Worm (Caenorhabditis elegans): ENCODE data around the gene F16H6.3.

DNA sequence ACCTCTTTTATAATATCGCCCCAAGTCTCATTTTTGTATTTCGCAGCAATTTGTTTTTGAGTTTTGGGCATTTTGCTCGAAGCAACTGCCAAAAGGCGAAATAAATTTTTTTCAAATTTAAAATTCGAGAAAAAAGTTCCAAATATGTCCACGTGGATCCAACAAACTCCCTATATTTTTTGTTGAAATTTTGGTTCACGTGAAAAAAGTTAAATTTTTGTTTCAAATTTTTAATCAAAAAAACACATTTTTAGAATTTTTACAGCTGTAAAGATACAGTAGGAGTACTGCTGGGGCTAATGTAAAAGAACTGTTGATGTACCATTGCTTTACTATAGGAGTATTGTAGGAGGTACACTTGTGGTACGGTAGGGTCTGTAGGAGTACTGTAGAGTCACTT lies 27.9 kb upstream of the F16H6.3 start, which contains the start of gene C14A6.6:
- no peak for TF ChIP-seq unc-62 (GFP tag; optimal IDR thresholded peaks at IDR 0.05)
- no peak for TF ChIP-seq nhr-12 (tag; optimal IDR thresholded peaks at IDR 0.05)
- TF ChIP-seq hlh-1 (tag; optimal IDR thresholded peaks at IDR 0.05) = no peak
- TF ChIP-seq blmp-1 (tag; optimal IDR thresholded peaks at IDR 0.05) = no peak
- TF ChIP-seq ztf-11 (tag; optimal IDR thresholded peaks at IDR 0.05) = no peak
- TF ChIP-seq mep-1 (tag; optimal IDR thresholded peaks at IDR 0.05) = no peak
- TF ChIP-seq nhr-28 (tag; optimal IDR thresholded peaks at IDR 0.05) = no peak
- no peak for TF ChIP-seq ceh-83 (GFP tag; optimal IDR thresholded peaks at IDR 0.05)
- no peak for TF ChIP-seq ham-2 (GFP tag; optimal IDR thresholded peaks at IDR 0.05)
- TF ChIP-seq pha-4 (tag; optimal IDR thresholded peaks at IDR 0.05) = no peak
- no peak for TF ChIP-seq cnd-1 (tag; optimal IDR thresholded peaks at IDR 0.05)

All from whole organism, mixed stage, embryonic.